Worm (Caenorhabditis elegans) whole organism, young adult: Measurements from ENCODE around the gene F47F2.1.

Experiments used
- B0019.2 ChIP-seq: fragments of 200-800 bp; sonication (Bioruptor generic); conservative IDR thresholded peaks from 2 replicates; pipeline ENCODE4 v1.3.6; 2022; ENCODE audit warnings: missing genetic modification reagents, missing genetic modification characterization, missing compliant biosample characterization
- F22D6.2 ChIP-seq: sonication (generic microtip); optimal IDR thresholded peaks from 2 replicates; lab custom pipeline; 2016; ENCODE audit warnings: mild to moderate bottlenecking, missing genetic modification characterization, missing compliant biosample characterization
- F23B12.7 ChIP-seq: sonication (generic microtip); optimal IDR thresholded peaks from 2 replicates; lab custom pipeline; 2017; ENCODE audit warnings: missing genetic modification characterization, mild to moderate bottlenecking, missing compliant biosample characterization, antibody characterized with exemption, moderate library complexity; ENCODE audit not compliant: insufficient read depth
- F39B2.1 ChIP-seq: fragments of 200-800 bp; sonication (Bioruptor generic); IDR thresholded peaks from 2 replicates; pipeline ENCODE4 v1.3.6; 2022; ENCODE audit warnings: missing genetic modification reagents, missing genetic modification characterization, missing compliant biosample characterization
- F49E8.2 ChIP-seq: sonication (generic microtip); optimal IDR thresholded peaks from 3 replicates; lab custom pipeline; 2017; ENCODE audit warnings: missing genetic modification characterization, mild to moderate bottlenecking, missing compliant biosample characterization, antibody characterized with exemption, moderate library complexity; ENCODE audit not compliant: insufficient read depth
- F52B5.7 ChIP-seq: sonication (generic microtip); optimal IDR thresholded peaks from 2 replicates; lab custom pipeline; 2016; ENCODE audit warnings: mild to moderate bottlenecking, missing genetic modification characterization, missing compliant biosample characterization
- K11D2.4 ChIP-seq: fragments of 200-800 bp; sonication (Bioruptor generic); IDR thresholded peaks from 2 replicates; pipeline ENCODE4 v1.3.6; 2022; ENCODE audit warnings: missing genetic modification reagents, missing genetic modification characterization, missing compliant biosample characterization
- T07F8.4 ChIP-seq: sonication (generic microtip); optimal IDR thresholded peaks from 2 replicates; lab custom pipeline; 2016; ENCODE audit warnings: mild to moderate bottlenecking, missing genetic modification characterization, moderate library complexity, missing compliant biosample characterization
- Y79H2A.3 ChIP-seq: fragments of 200-800 bp; sonication (Bioruptor generic); conservative IDR thresholded peaks from 2 replicates; pipeline ENCODE4 v1.3.6; 2022; ENCODE audit warnings: missing genetic modification reagents, missing genetic modification characterization, missing compliant biosample characterization
- ZK185.1 ChIP-seq: sonication (generic microtip); optimal IDR thresholded peaks from 2 replicates; lab custom pipeline; 2016; ENCODE audit warnings: mild to moderate bottlenecking, missing genetic modification characterization, missing compliant biosample characterization; ENCODE audit not compliant: poor library complexity, severe bottlenecking
- atf-7 ChIP-seq: sonication (generic microtip); optimal IDR thresholded peaks from 2 replicates; lab custom pipeline; 2017; ENCODE audit warnings: mild to moderate bottlenecking, missing genetic modification characterization, missing compliant biosample characterization
- attf-3 ChIP-seq: fragments of 200-800 bp; sonication (Bioruptor generic); conservative IDR thresholded peaks from 2 replicates; pipeline ENCODE4 v1.3.6; 2022; ENCODE audit warnings: missing genetic modification reagents, missing genetic modification characterization, missing compliant biosample characterization
- attf-5 ChIP-seq: fragments of 200-800 bp; sonication (Bioruptor generic); optimal IDR thresholded peaks from 2 replicates; lab custom pipeline; 2018; ENCODE audit warnings: mild to moderate bottlenecking, missing genetic modification characterization, missing compliant biosample characterization
- cebp-1 ChIP-seq, 2 experiments: fragments of 200-800 bp in 1 of 2; sonication (Bioruptor generic) in 1 of 2; sonication (generic microtip) in 1 of 2; IDR thresholded peaks in 1 of 2; optimal IDR thresholded peaks in 1 of 2; 2 replicates each; pipeline versions ENCODE4 v1.3.6 to Lab custom; 2017 to 2022; ENCODE audit warnings: missing compliant biosample characterization in 2 of 2, missing genetic modification characterization in 2 of 2, mild to moderate bottlenecking in 1 of 2, missing genetic modification reagents in 1 of 2, moderate library complexity in 1 of 2
- ceh-27 ChIP-seq: fragments of 200-800 bp; sonication (Bioruptor generic); optimal IDR thresholded peaks from 2 replicates; lab custom pipeline; 2018; ENCODE audit warnings: mild to moderate bottlenecking, missing genetic modification characterization, moderate library complexity, missing compliant biosample characterization
- ceh-40 ChIP-seq: fragments of 200-800 bp; sonication (Bioruptor generic); IDR thresholded peaks from 2 replicates; pipeline ENCODE4 v1.3.6; 2022; ENCODE audit warnings: missing genetic modification characterization, missing compliant biosample characterization
- ceh-79 ChIP-seq: sonication (generic microtip); optimal IDR thresholded peaks from 2 replicates; lab custom pipeline; 2017; ENCODE audit warnings: mild to moderate bottlenecking, missing genetic modification characterization, missing compliant biosample characterization
- chd-7 ChIP-seq: sonication (generic microtip); optimal IDR thresholded peaks from 2 replicates; lab custom pipeline; 2016; ENCODE audit warnings: mild to moderate bottlenecking, missing genetic modification characterization, moderate library complexity, missing compliant biosample characterization
- dox-1 ChIP-seq: fragments of 200-800 bp; sonication (Bioruptor generic); IDR thresholded peaks from 2 replicates; pipeline ENCODE4 v1.3.6; 2022; ENCODE audit warnings: missing genetic modification reagents, missing genetic modification characterization, missing compliant biosample characterization
- dpl-1 ChIP-seq: fragments of 150-350 bp; optimal IDR thresholded peaks from 2 replicates; lab custom pipeline; 2014; ENCODE audit warnings: missing biosample characterization, missing genetic modification reagents, missing genetic modification characterization
- hmg-1.2 ChIP-seq: fragments of 200-800 bp; sonication (Bioruptor generic); IDR thresholded peaks from 2 replicates; pipeline ENCODE4 v1.3.6; 2022; ENCODE audit warnings: missing genetic modification reagents, missing genetic modification characterization, missing compliant biosample characterization
- hmg-20 ChIP-seq: fragments of 200-800 bp; sonication (Bioruptor generic); IDR thresholded peaks from 2 replicates; pipeline ENCODE4 v1.3.6; 2022; ENCODE audit warnings: missing genetic modification reagents, missing genetic modification characterization, missing compliant biosample characterization
- hrde-1 ChIP-seq: sonication (generic microtip); optimal IDR thresholded peaks from 2 replicates; lab custom pipeline; 2016; ENCODE audit warnings: missing genetic modification characterization, mild to moderate bottlenecking, missing compliant biosample characterization, moderate library complexity, missing genotype, missing genetic modification reagents, borderline replicate concordance
- hsf-1 ChIP-seq: fragments of 200-800 bp; sonication (Bioruptor generic); IDR thresholded peaks from 2 replicates; pipeline ENCODE4 v1.3.6; 2022; ENCODE audit warnings: missing genetic modification reagents, missing genetic modification characterization, missing compliant biosample characterization
- lag-1 ChIP-seq: fragments of 200-800 bp; sonication (Bioruptor generic); IDR thresholded peaks from 2 replicates; pipeline ENCODE4 v1.3.6; 2022; ENCODE audit warnings: missing genetic modification reagents, missing genetic modification characterization, missing compliant biosample characterization
- lin-26 ChIP-seq: fragments of 200-800 bp; sonication (Bioruptor generic); IDR thresholded peaks from 2 replicates; pipeline ENCODE4 v1.3.6; 2022; ENCODE audit warnings: missing genetic modification reagents, missing genetic modification characterization, missing compliant biosample characterization
- nfya-2 ChIP-seq: fragments of 200-800 bp; sonication (Bioruptor generic); IDR thresholded peaks from 2 replicates; pipeline ENCODE4 v1.3.6; 2022; ENCODE audit warnings: missing genetic modification reagents, missing genetic modification characterization, missing compliant biosample characterization
- nhr-120 ChIP-seq: fragments of 200-800 bp; sonication (Bioruptor generic); IDR thresholded peaks from 2 replicates; pipeline ENCODE4 v1.3.6; 2022; ENCODE audit warnings: missing genetic modification characterization, missing compliant biosample characterization
- nhr-90 ChIP-seq: sonication (generic microtip); optimal IDR thresholded peaks from 2 replicates; lab custom pipeline; 2016; ENCODE audit warnings: missing genotype, mild to moderate bottlenecking, missing genetic modification characterization, missing compliant biosample characterization
- pha-4 ChIP-seq: fragments of 150-350 bp; sonication (generic microtip); optimal IDR thresholded peaks from 2 replicates; lab custom pipeline; 2014; ENCODE audit warnings: missing biosample characterization, missing genetic modification reagents, missing genetic modification characterization
- rcor-1 ChIP-seq: fragments of 200-800 bp; sonication (Bioruptor generic); IDR thresholded peaks from 2 replicates; pipeline ENCODE4 v1.3.6; 2022; ENCODE audit warnings: missing genetic modification reagents, missing genetic modification characterization, missing compliant biosample characterization
- rec-8 ChIP-seq, 2 experiments: sonication (generic microtip); optimal IDR thresholded peaks; 2 replicates each; lab custom pipeline; 2016; ENCODE audit warnings: mild to moderate bottlenecking in 2 of 2, missing genetic modification characterization in 2 of 2, missing genetic modification reagents in 2 of 2, missing genotype in 2 of 2, missing biosample characterization in 1 of 2, missing compliant biosample characterization in 1 of 2, moderate library complexity in 1 of 2
- repo-1 ChIP-seq: sonication (generic microtip); optimal IDR thresholded peaks from 2 replicates; lab custom pipeline; 2017; ENCODE audit warnings: mild to moderate bottlenecking, missing genetic modification characterization, missing compliant biosample characterization
- rpc-1 ChIP-seq, 2 experiments: fragments of 150-350 bp in 1 of 2; sonication (generic microtip) in 1 of 2; optimal IDR thresholded peaks; 2 replicates each; lab custom pipeline; 2014 to 2018; ENCODE audit warnings: missing biosample characterization in 1 of 2, missing genetic modification characterization in 1 of 2, missing genetic modification reagents in 1 of 2, missing genotype in 1 of 2
- snpc-1.1 ChIP-seq: sonication (generic microtip); optimal IDR thresholded peaks from 2 replicates; lab custom pipeline; 2017; ENCODE audit warnings: missing genetic modification characterization, mild to moderate bottlenecking, missing compliant biosample characterization, antibody characterized with exemption, moderate library complexity, missing genotype, missing genetic modification reagents; ENCODE audit not compliant: insufficient read depth
- snpc-1.3 ChIP-seq: sonication (generic microtip); optimal IDR thresholded peaks from 2 replicates; lab custom pipeline; 2017; ENCODE audit warnings: missing genetic modification characterization, mild to moderate bottlenecking, missing compliant biosample characterization, antibody characterized with exemption, moderate library complexity, missing genotype, missing genetic modification reagents; ENCODE audit not compliant: insufficient read depth
- somi-1 ChIP-seq: fragments of 200-800 bp; sonication (Bioruptor generic); optimal IDR thresholded peaks from 2 replicates; lab custom pipeline; 2018; ENCODE audit warnings: mild to moderate bottlenecking, missing genetic modification characterization, missing compliant biosample characterization
- tlf-1 ChIP-seq: fragments of 200-800 bp; sonication (Bioruptor generic); optimal IDR thresholded peaks from 2 replicates; lab custom pipeline; 2018; ENCODE audit warnings: mild to moderate bottlenecking, missing genetic modification characterization, missing compliant biosample characterization
- unc-130 ChIP-seq: sonication (generic microtip); optimal IDR thresholded peaks from 2 replicates; lab custom pipeline; 2016; ENCODE audit warnings: missing genetic modification reagents, missing genetic modification characterization, missing compliant biosample characterization
- zim-3 ChIP-seq: sonication (generic microtip); optimal IDR thresholded peaks from 2 replicates; lab custom pipeline; 2017; ENCODE audit warnings: mild to moderate bottlenecking, missing genetic modification characterization, moderate library complexity, missing compliant biosample characterization
- ztf-18 ChIP-seq: sonication (generic microtip); optimal IDR thresholded peaks from 2 replicates; lab custom pipeline; 2016; ENCODE audit warnings: missing genotype, mild to moderate bottlenecking, missing genetic modification characterization, missing compliant biosample characterization
- ztf-25 ChIP-seq: fragments of 200-800 bp; sonication (Bioruptor generic); IDR thresholded peaks from 2 replicates; pipeline ENCODE4 v1.3.6; 2022; ENCODE audit warnings: missing genetic modification reagents, missing genetic modification characterization, missing compliant biosample characterization

The F47F2.1 gene

ce11 chrX:3919689-3920088, 41.4 kb downstream of the F47F2.1 start:
- TF ChIP-seq nfya-2 (GFP tag; lab: Robert Waterston, UW) (no peak), rec-8 (tag; optimal IDR thresholded peaks at IDR 0.05; lab: Kevin White, UChicago) (no peak), unc-130 (GFP tag; lab: Kevin White, UChicago) (no peak), F39B2.1 (GFP tag; lab: Robert Waterston, UW) (no peak), ceh-27 (no peak), ceh-40 (GFP tag; lab: Robert Waterston, UW) (no peak), hmg-1.2 (GFP tag; lab: Robert Waterston, UW) (no peak), hmg-20 (no peak), repo-1 (tag; lab: Kevin White, UChicago) (no peak)

- no peak for TF ChIP-seq ceh-79
- TF ChIP-seq tlf-1 (GFP tag; lab: Kevin White, UChicago), result no peak
- no peak for TF ChIP-seq dox-1 (GFP tag; lab: Robert Waterston, UW)
- no peak for TF ChIP-seq F22D6.2
- no peak for TF ChIP-seq nfya-2 (GFP tag; lab: Robert Waterston, UW)
- no peak for TF ChIP-seq ztf-18 (tag; lab: Kevin White, UChicago)
- no peak for TF ChIP-seq F52B5.7 (tag; lab: Kevin White, UChicago)
- no peak for TF ChIP-seq nhr-90 (tag; lab: Kevin White, UChicago)
- TF ChIP-seq snpc-1.3, result no peak
- no peak for TF ChIP-seq attf-3
These were observed 41.8 kb downstream of the F47F2.1 start, which contains the start of gene T22B2.2 for ce11 chrX:3920101-3920500. Gene T22B2.2, plus strand, starts transcription at chrX:3920401.

ce11 chrX:3920747-3921146, 42.4 kb downstream of the F47F2.1 start:
- no peak for TF ChIP-seq B0019.2 (GFP tag; lab: Robert Waterston, UW)
- no peak for TF ChIP-seq chd-7 (tag; lab: Kevin White, UChicago)
- no peak for TF ChIP-seq snpc-1.1 (tag; lab: Kevin White, UChicago)
- TF ChIP-seq atf-7 (tag; lab: Kevin White, UChicago), result no peak
- no peak for TF ChIP-seq pha-4 (tag; lab: Kevin White, UChicago)
- TF ChIP-seq K11D2.4 (GFP tag; lab: Robert Waterston, UW), result no peak
- TF ChIP-seq nhr-120 (GFP tag; lab: Robert Waterston, UW), result no peak
- no peak for TF ChIP-seq rpc-1 (optimal IDR thresholded peaks at IDR 0.05; lab: Kevin White, UChicago)
- TF ChIP-seq rpc-1 (tag; optimal IDR thresholded peaks at IDR 0.05; lab: Kevin White, UChicago), result no peak
- no peak for TF ChIP-seq attf-5
- TF ChIP-seq ceh-79, result no peak
- no peak for TF ChIP-seq ztf-25 (GFP tag; lab: Robert Waterston, UW)
- TF ChIP-seq rcor-1 (GFP tag; lab: Robert Waterston, UW), result no peak
- no peak for TF ChIP-seq hmg-1.2 (GFP tag; lab: Robert Waterston, UW)
- no peak for TF ChIP-seq ZK185.1 (tag; lab: Kevin White, UChicago)
- no peak for TF ChIP-seq F22D6.2

- TF ChIP-seq lin-26 (GFP tag; lab: Robert Waterston, UW) (no peak), F23B12.7 (tag; lab: Kevin White, UChicago) (no peak), hmg-20 (no peak), zim-3 (tag; lab: Kevin White, UChicago) (no peak), snpc-1.3 (no peak), ceh-40 (GFP tag; lab: Robert Waterston, UW) (no peak), rpc-1 (optimal IDR thresholded peaks at IDR 0.05; lab: Kevin White, UChicago) (no peak), rpc-1 (tag; optimal IDR thresholded peaks at IDR 0.05; lab: Kevin White, UChicago) (no peak), hrde-1 (tag; lab: Kevin White, UChicago) (no peak), dpl-1 (GFP tag; lab: Kevin White, UChicago) (no peak), T07F8.4 (no peak), somi-1 (no peak), F49E8.2 (tag; lab: Kevin White, UChicago) (no peak), hsf-1 (GFP tag; lab: Robert Waterston, UW) (no peak), cebp-1 (GFP tag; IDR thresholded peaks at IDR 0.05; lab: Robert Waterston, UW) (no peak), cebp-1 (tag; optimal IDR thresholded peaks at IDR 0.05; lab: Kevin White, UChicago) (no peak), lag-1 (GFP tag; lab: Robert Waterston, UW) (no peak), Y79H2A.3 (no peak)
These were observed 47.4 kb downstream of the F47F2.1 start, which contains the start of gene T22B2.1 for ce11 chrX:3925776-3926175. Gene T22B2.1, plus strand, starts transcription at chrX:3926076.
